Worm (Caenorhabditis elegans): ENCODE data around the gene mlh-1.
A peak's percentile ranks its signal among the peaks of the same experiment; 100 is the strongest.

mlh-1 gene

DNA sequence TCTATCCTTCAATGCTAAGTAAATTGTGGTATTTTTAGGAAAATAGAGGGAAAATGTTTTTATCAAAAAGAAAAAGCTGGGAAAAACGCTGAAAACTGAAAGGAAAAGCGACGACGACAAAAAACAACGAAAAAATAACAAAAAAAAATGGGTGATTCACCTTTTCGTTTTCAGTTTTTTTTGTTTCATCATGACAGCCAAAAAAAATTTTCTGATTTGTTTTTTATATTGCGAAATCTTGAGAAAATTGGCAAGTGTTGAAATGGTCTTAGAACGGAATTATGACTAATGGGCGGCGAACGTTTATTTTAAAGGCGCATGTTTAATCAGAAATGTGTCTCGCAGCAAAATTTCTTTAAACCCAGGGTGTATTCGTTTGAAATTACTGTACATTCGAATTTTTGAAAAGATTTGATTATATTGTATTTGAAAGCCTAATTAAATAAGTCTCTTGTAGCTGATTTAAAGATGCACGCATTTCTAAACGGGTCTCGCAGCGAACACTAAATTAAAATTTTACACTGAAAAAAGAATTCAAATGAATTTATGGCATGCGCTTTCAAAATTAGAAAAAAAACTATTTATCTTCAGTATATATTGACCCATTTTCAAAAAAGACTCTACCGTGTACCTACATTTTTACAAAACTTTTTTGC, 21.5 kb upstream of the mlh-1 start:
- no peak for TF ChIP-seq pha-2 (tag; optimal IDR thresholded peaks at IDR 0.05)
- no peak for TF ChIP-seq ceh-31 (tag; optimal IDR thresholded peaks at IDR 0.05)
- no peak for TF ChIP-seq unc-55 (GFP tag; optimal IDR thresholded peaks at IDR 0.05)
- TF ChIP-seq ref-2 (tag; optimal IDR thresholded peaks at IDR 0.05) = no peak
- no peak for TF ChIP-seq ahr-1 (tag; optimal IDR thresholded peaks at IDR 0.05)
- no peak for TF ChIP-seq tbx-2 (tag; optimal IDR thresholded peaks at IDR 0.05)
- TF ChIP-seq ceh-14 (tag; optimal IDR thresholded peaks at IDR 0.05) = no peak
- TF ChIP-seq odd-2 (tag; optimal IDR thresholded peaks at IDR 0.05) = no peak
- TF ChIP-seq ceh-24 (tag; optimal IDR thresholded peaks at IDR 0.05) = no peak
- TF ChIP-seq npax-4 (tag; optimal IDR thresholded peaks at IDR 0.05) = no peak
- no peak for TF ChIP-seq ets-4 (tag; optimal IDR thresholded peaks at IDR 0.05)
- no peak for TF ChIP-seq dve-1 (tag; optimal IDR thresholded peaks at IDR 0.05)
- no peak for TF ChIP-seq T23F11.4 (GFP tag; optimal IDR thresholded peaks at IDR 0.05)
- no peak for TF ChIP-seq fkh-10 (GFP tag; optimal IDR thresholded peaks at IDR 0.05)
- no peak for TF ChIP-seq hlh-8 (tag; optimal IDR thresholded peaks at IDR 0.05)
- TF ChIP-seq tbx-7 (tag; optimal IDR thresholded peaks at IDR 0.05) = no peak

DNA sequence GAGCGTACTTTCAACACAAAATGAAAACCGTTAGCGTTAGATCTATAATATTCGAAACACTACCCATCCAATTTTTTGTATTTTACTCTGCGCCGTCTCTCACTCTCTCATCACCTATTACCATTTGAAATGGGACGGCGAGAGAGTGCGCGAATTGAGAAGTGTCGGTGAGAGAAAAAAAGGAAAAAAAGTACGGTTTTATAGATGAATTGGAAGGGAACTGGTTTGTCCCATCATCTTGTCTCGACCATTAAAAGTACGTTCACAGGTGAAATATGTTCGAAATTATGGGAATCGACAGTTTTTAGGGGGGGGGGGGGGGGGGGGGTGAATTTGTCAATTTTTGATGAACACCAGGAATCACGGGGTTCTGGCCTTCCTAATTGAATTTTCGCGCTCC, 20.3 kb upstream of the mlh-1 start:
- TF ChIP-seq ceh-22 (tag; optimal IDR thresholded peaks at IDR 0.05) (no peak), mec-3 (tag; optimal IDR thresholded peaks at IDR 0.05; ENCODE audit: borderline replicate concordance) (no peak), pha-2 (tag; optimal IDR thresholded peaks at IDR 0.05) (no peak)

DNA sequence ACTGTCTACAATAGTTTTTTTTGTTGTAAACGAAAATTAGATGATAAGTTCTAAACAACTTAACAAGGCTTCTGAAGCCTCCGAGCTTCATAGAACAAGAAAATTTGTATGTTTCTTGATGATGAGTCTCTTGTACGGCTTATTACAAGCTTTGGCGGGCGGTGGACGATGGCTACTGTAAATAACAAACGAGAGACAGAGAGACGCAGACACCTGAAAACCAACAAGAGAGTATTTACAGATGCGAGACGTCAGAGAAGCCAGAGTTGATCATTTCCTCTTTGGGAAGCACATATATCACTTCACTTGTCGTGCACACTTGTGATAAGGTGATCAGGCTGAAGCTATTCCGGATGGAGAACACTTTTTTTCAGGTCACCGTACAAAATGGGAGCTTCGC, 16.5 kb upstream of the mlh-1 start:
- TF ChIP-seq ama-1 (optimal IDR thresholded peaks at IDR 0.05) (no peak), tbx-7 (tag; optimal IDR thresholded peaks at IDR 0.05) (no peak), pha-4 (tag; optimal IDR thresholded peaks at IDR 0.05) (no peak), pat-9 (tag; optimal IDR thresholded peaks at IDR 0.05) (no peak), ceh-31 (tag; optimal IDR thresholded peaks at IDR 0.05) (no peak), npax-4 (tag; optimal IDR thresholded peaks at IDR 0.05) (no peak), ztf-16 (tag; optimal IDR thresholded peaks at IDR 0.05) (no peak), ceh-18 (tag; optimal IDR thresholded peaks at IDR 0.05) (no peak), ceh-14 (tag; optimal IDR thresholded peaks at IDR 0.05) (no peak)

DNA sequence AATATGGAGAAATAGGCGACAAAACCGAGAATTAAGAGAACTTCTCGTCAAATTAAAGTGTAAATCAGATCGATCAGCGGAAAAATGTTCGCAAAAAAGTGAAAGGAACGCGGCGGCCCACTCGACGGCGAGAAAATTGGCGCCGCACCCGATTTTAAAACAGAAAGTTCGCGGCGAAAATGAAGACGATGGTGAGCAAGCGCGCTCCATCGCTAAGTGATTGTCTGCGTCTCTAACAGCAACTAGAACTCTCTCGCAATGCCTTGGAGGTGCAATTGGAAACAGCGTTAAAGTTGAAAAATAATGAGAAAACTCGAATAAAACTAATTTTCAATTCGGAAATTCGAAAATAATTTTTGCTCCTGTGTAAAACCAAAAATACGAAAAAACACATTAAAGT, 15.6 kb upstream of the mlh-1 start:
- no peak for TF ChIP-seq sdc-2 (tag; optimal IDR thresholded peaks at IDR 0.05)
- TF ChIP-seq pqm-1 (tag; optimal IDR thresholded peaks at IDR 0.05) = no peak
- TF ChIP-seq eyg-1 (tag; optimal IDR thresholded peaks at IDR 0.05) = no peak
- TF ChIP-seq K09A11.1 (tag; optimal IDR thresholded peaks at IDR 0.05; ENCODE audit: insufficient read depth) = no peak
- TF ChIP-seq unc-42 (tag; optimal IDR thresholded peaks at IDR 0.05) = peak; percentile 21
- peak; percentile 13 for TF ChIP-seq tbx-2 (tag; optimal IDR thresholded peaks at IDR 0.05)
- no peak for TF ChIP-seq hlh-15 (tag; optimal IDR thresholded peaks at IDR 0.05)
- peak; percentile 26 for TF ChIP-seq nfya-1 (tag; optimal IDR thresholded peaks at IDR 0.05)
- no peak for TF ChIP-seq ceh-18 (tag; optimal IDR thresholded peaks at IDR 0.05)
- no peak for TF ChIP-seq Y22D7AL.16 (tag; optimal IDR thresholded peaks at IDR 0.05)
- no peak for TF ChIP-seq lin-11 (tag; optimal IDR thresholded peaks at IDR 0.05)
- TF ChIP-seq ceh-6 (GFP tag; optimal IDR thresholded peaks at IDR 0.05) = no peak
- no peak for TF ChIP-seq ama-1 (optimal IDR thresholded peaks at IDR 0.05)
- TF ChIP-seq unc-55 (GFP tag; optimal IDR thresholded peaks at IDR 0.05) = no peak
- no peak for TF ChIP-seq ceh-19 (GFP tag; optimal IDR thresholded peaks at IDR 0.05)
- no peak for TF ChIP-seq K02D7.2 (tag; optimal IDR thresholded peaks at IDR 0.05)
- peak; percentile 20 for TF ChIP-seq ceh-31 (tag; optimal IDR thresholded peaks at IDR 0.05)

Data from whole organism, late embryonic.